Fruit fly (Drosophila melanogaster) whole organism, embryonic: ENCODE measurements around the gene CG5382.

Experiments
- Atf3 ChIP-seq: fragments of 200-800 bp; sonication (Bioruptor generic); optimal IDR thresholded peaks from 3 replicates; lab custom pipeline; 2016; ENCODE audit warnings: missing biosample characterization, missing genetic modification characterization
- Blimp-1 ChIP-seq: fragments of 200-800 bp; sonication (Bioruptor generic); optimal IDR thresholded peaks from 3 replicates; lab custom pipeline; 2018; ENCODE audit warnings: missing biosample characterization, missing genetic modification characterization, mild to moderate bottlenecking, moderate library complexity, missing genetic modification reagents
- CG10274 ChIP-seq: fragments of 200-800 bp; sonication (Bioruptor generic); optimal IDR thresholded peaks from 3 replicates; lab custom pipeline; 2017; ENCODE audit warnings: missing biosample characterization, mild to moderate bottlenecking, missing genetic modification characterization
- CG10321 ChIP-seq: fragments of 200-800 bp; sonication (Bioruptor generic); IDR thresholded peaks from 2 replicates; pipeline ENCODE4 v1.3.6; 2022; ENCODE audit warnings: missing biosample characterization, missing genetic modification characterization
- CG10654 ChIP-seq: fragments of 200-800 bp; sonication (Bioruptor generic); optimal IDR thresholded peaks from 2 replicates; lab custom pipeline; 2016; ENCODE audit warnings: missing biosample characterization, missing genetic modification characterization
- CG11560 ChIP-seq: fragments of 200-800 bp; sonication (Bioruptor generic); IDR thresholded peaks from 3 replicates; pipeline ENCODE4 v1.3.6; 2022; ENCODE audit warnings: missing biosample characterization, missing genetic modification characterization
- CG12219 ChIP-seq: fragments of 200-800 bp; sonication (Bioruptor generic); optimal IDR thresholded peaks from 3 replicates; lab custom pipeline; 2018; ENCODE audit warnings: missing biosample characterization, mild to moderate bottlenecking, missing genetic modification characterization
- CG1233 ChIP-seq: fragments of 200-800 bp; sonication (Bioruptor generic); optimal IDR thresholded peaks from 4 replicates; lab custom pipeline; 2018; ENCODE audit warnings: missing biosample characterization, mild to moderate bottlenecking, missing genetic modification characterization
- CG1529 ChIP-seq: fragments of 200-800 bp; sonication (Bioruptor generic); optimal IDR thresholded peaks from 3 replicates; lab custom pipeline; 2018; ENCODE audit warnings: missing biosample characterization, missing genetic modification characterization
- CG15696 ChIP-seq: fragments of 200-800 bp; sonication (Bioruptor generic); optimal IDR thresholded peaks from 2 replicates; lab custom pipeline; 2019; ENCODE audit warnings: missing biosample characterization, mild to moderate bottlenecking, missing genetic modification characterization, moderate library complexity
- CG16815 ChIP-seq: fragments of 200-800 bp; sonication (Bioruptor generic); optimal IDR thresholded peaks from 3 replicates; lab custom pipeline; 2017; ENCODE audit warnings: missing biosample characterization, mild to moderate bottlenecking, missing genetic modification characterization
- CG2202 ChIP-seq: fragments of 200-800 bp; sonication (Bioruptor generic); optimal IDR thresholded peaks from 2 replicates; lab custom pipeline; 2018; ENCODE audit warnings: missing biosample characterization, mild to moderate bottlenecking, missing genetic modification characterization
- CG32767 ChIP-seq: fragments of 200-800 bp; sonication (Bioruptor generic); IDR thresholded peaks from 2 replicates; pipeline ENCODE4 v1.3.6; 2022; ENCODE audit warnings: missing biosample characterization, missing genetic modification characterization
- CG3995 ChIP-seq: fragments of 200-800 bp; sonication (Bioruptor generic); optimal IDR thresholded peaks from 3 replicates; lab custom pipeline; 2016; ENCODE audit warnings: missing biosample characterization, missing genetic modification characterization
- CG5245 ChIP-seq: fragments of 200-800 bp; sonication (Bioruptor generic); optimal IDR thresholded peaks from 3 replicates; lab custom pipeline; 2016; ENCODE audit warnings: missing biosample characterization, missing genetic modification characterization
- CG5953 ChIP-seq: fragments of 200-800 bp; sonication (Bioruptor generic); IDR thresholded peaks from 2 replicates; pipeline ENCODE4 v1.3.6; 2022; ENCODE audit warnings: missing biosample characterization, missing genetic modification characterization
- CG7556 ChIP-seq: fragments of 200-800 bp; sonication (Bioruptor generic); optimal IDR thresholded peaks from 2 replicates; lab custom pipeline; 2017; ENCODE audit warnings: missing biosample characterization, mild to moderate bottlenecking, missing genetic modification characterization
- CG7963 ChIP-seq: fragments of 200-800 bp; sonication (Bioruptor generic); IDR thresholded peaks from 3 replicates; pipeline ENCODE4 v1.3.6; 2022; ENCODE audit warnings: missing biosample characterization, missing genetic modification characterization; ENCODE audit not compliant: partially characterized antibody
- CG9215 ChIP-seq: fragments of 200-800 bp; sonication (Bioruptor generic); IDR thresholded peaks from 2 replicates; pipeline ENCODE4 v1.3.6; 2022; ENCODE audit warnings: missing biosample characterization, missing genetic modification characterization
- CHES-1-like ChIP-seq: fragments of 200-800 bp; sonication (Bioruptor generic); optimal IDR thresholded peaks from 2 replicates; lab custom pipeline; 2016; ENCODE audit warnings: missing biosample characterization, missing genetic modification characterization
- Dek ChIP-seq: fragments of 200-800 bp; sonication (Bioruptor generic); optimal IDR thresholded peaks from 3 replicates; lab custom pipeline; 2019; ENCODE audit warnings: missing biosample characterization, mild to moderate bottlenecking, missing genetic modification characterization, moderate library complexity
- Dll ChIP-seq: fragments of 200-800 bp; sonication (Bioruptor generic); IDR thresholded peaks from 4 replicates; pipeline ENCODE4 v1.3.6; 2022; ENCODE audit warnings: missing biosample characterization, missing genetic modification characterization; ENCODE audit not compliant: partially characterized antibody
- E2f2 ChIP-seq: fragments of 200-800 bp; sonication (Bioruptor generic); IDR thresholded peaks from 2 replicates; pipeline ENCODE4 v1.3.6; 2022; ENCODE audit warnings: missing biosample characterization, missing genetic modification characterization
- H15 ChIP-seq: fragments of 200-800 bp; sonication (Bioruptor generic); IDR thresholded peaks from 3 replicates; pipeline ENCODE4 v1.3.6; 2022; ENCODE audit warnings: missing biosample characterization, missing genetic modification characterization
- HmgZ ChIP-seq: fragments of 200-800 bp; sonication (Bioruptor generic); optimal IDR thresholded peaks from 2 replicates; lab custom pipeline; 2018; ENCODE audit warnings: missing biosample characterization, mild to moderate bottlenecking, missing genetic modification characterization
- Hr78 ChIP-seq, 2 experiments: fragments of 200-800 bp in 1 of 2; fragments of >200 bp in 1 of 2; sonication (Bioruptor generic) in 1 of 2; optimal IDR thresholded peaks; 2 replicates each; lab custom pipeline; 2017 to 2019; ENCODE audit warnings: missing biosample characterization in 2 of 2, missing genetic modification characterization in 2 of 2, mild to moderate bottlenecking in 1 of 2, moderate library complexity in 1 of 2
- Lhr ChIP-seq: fragments of 200-800 bp; sonication (Bioruptor generic); optimal IDR thresholded peaks from 3 replicates; lab custom pipeline; 2017; ENCODE audit warnings: mild to moderate bottlenecking, missing biosample characterization, missing genetic modification reagents, missing genetic modification characterization
- Lim3 ChIP-seq: fragments of 200-800 bp; sonication (Bioruptor generic); IDR thresholded peaks from 2 replicates; pipeline ENCODE4 v1.3.6; 2022; ENCODE audit warnings: missing biosample characterization, missing genetic modification characterization
- Mes4 ChIP-seq: fragments of 200-800 bp; sonication (Bioruptor generic); optimal IDR thresholded peaks from 2 replicates; lab custom pipeline; 2016; ENCODE audit warnings: missing biosample characterization, missing genetic modification characterization
- Oaz ChIP-seq: fragments of 200-800 bp; sonication (Bioruptor generic); IDR thresholded peaks from 2 replicates; pipeline ENCODE4 v1.3.6; 2022; ENCODE audit warnings: missing biosample characterization, missing genetic modification characterization
- Oli ChIP-seq: fragments of 200-800 bp; sonication (Bioruptor generic); optimal IDR thresholded peaks from 2 replicates; lab custom pipeline; 2018; ENCODE audit warnings: missing biosample characterization, mild to moderate bottlenecking, missing genetic modification characterization, moderate library complexity
- Scr ChIP-seq: fragments of 200-800 bp; sonication (Bioruptor generic); IDR thresholded peaks from 2 replicates; pipeline ENCODE4 v1.3.6; 2022; ENCODE audit warnings: missing biosample characterization, missing genetic modification characterization; ENCODE audit not compliant: partially characterized antibody
- Xbp1 ChIP-seq: fragments of 200-800 bp; sonication (Bioruptor generic); optimal IDR thresholded peaks from 3 replicates; lab custom pipeline; 2016; ENCODE audit warnings: missing biosample characterization, mild to moderate bottlenecking, missing genetic modification characterization
- Xrp1 ChIP-seq: fragments of 200-800 bp; sonication (Bioruptor generic); IDR thresholded peaks from 2 replicates; pipeline ENCODE4 v1.3.6; 2022; ENCODE audit warnings: missing biosample characterization, missing genetic modification characterization
- bcd ChIP-seq: fragments of 200-800 bp; sonication (Bioruptor generic); optimal IDR thresholded peaks from 2 replicates; lab custom pipeline; 2017; ENCODE audit warnings: missing biosample characterization, mild to moderate bottlenecking, missing genetic modification characterization
- bigmax ChIP-seq: fragments of 200-800 bp; sonication (Bioruptor generic); optimal IDR thresholded peaks from 2 replicates; lab custom pipeline; 2018; ENCODE audit warnings: missing biosample characterization, mild to moderate bottlenecking, missing genetic modification characterization
- danr ChIP-seq: fragments of 200-800 bp; sonication (Bioruptor generic); IDR thresholded peaks from 2 replicates; pipeline ENCODE4 v1.3.6; 2022; ENCODE audit warnings: missing biosample characterization, missing genetic modification characterization
- dimm ChIP-seq: fragments of 200-800 bp; sonication (Bioruptor generic); IDR thresholded peaks from 2 replicates; pipeline ENCODE4 v1.3.6; 2022; ENCODE audit warnings: missing biosample characterization, missing genetic modification characterization
- emc ChIP-seq: fragments of 200-800 bp; sonication (Bioruptor generic); optimal IDR thresholded peaks from 2 replicates; lab custom pipeline; 2016; ENCODE audit warnings: missing biosample characterization, missing genetic modification characterization
- esg ChIP-seq: fragments of 200-800 bp; sonication (Bioruptor generic); conservative IDR thresholded peaks from 2 replicates; pipeline ENCODE4 v1.3.6; 2022; ENCODE audit warnings: missing biosample characterization, missing genetic modification characterization
- insv ChIP-seq, 2 experiments: fragments of 200-800 bp; sonication (Bioruptor generic); optimal IDR thresholded peaks; 3 replicates each; lab custom pipeline; 2016 to 2018; ENCODE audit warnings: missing biosample characterization in 2 of 2, missing genetic modification characterization in 2 of 2
- ken ChIP-seq: fragments of 200-800 bp; sonication (Bioruptor generic); IDR thresholded peaks from 3 replicates; pipeline ENCODE4 v1.3.6; 2022; ENCODE audit warnings: missing biosample characterization, missing genetic modification characterization
- lmd ChIP-seq: fragments of 200-800 bp; sonication (Bioruptor generic); IDR thresholded peaks from 2 replicates; pipeline ENCODE4 v1.3.6; 2022; ENCODE audit warnings: missing biosample characterization, missing genetic modification characterization
- pb ChIP-seq: fragments of 200-800 bp; sonication (Bioruptor generic); optimal IDR thresholded peaks from 3 replicates; lab custom pipeline; 2016; ENCODE audit warnings: missing biosample characterization, missing genetic modification characterization
- pzg ChIP-seq: fragments of 200-800 bp; sonication (Bioruptor generic); optimal IDR thresholded peaks from 3 replicates; lab custom pipeline; 2018; ENCODE audit warnings: missing biosample characterization, mild to moderate bottlenecking, missing genetic modification characterization, moderate library complexity
- ranshi ChIP-seq: fragments of 200-800 bp; sonication (Bioruptor generic); IDR thresholded peaks from 2 replicates; pipeline ENCODE4 v1.3.6; 2022; ENCODE audit warnings: missing biosample characterization, missing genetic modification characterization
- slbo ChIP-seq: fragments of 200-800 bp; sonication (Bioruptor generic); IDR thresholded peaks from 2 replicates; pipeline ENCODE4 v1.3.6; 2022; ENCODE audit warnings: missing biosample characterization, missing genetic modification characterization
- ssp ChIP-seq: fragments of 200-800 bp; sonication (Bioruptor generic); IDR thresholded peaks from 2 replicates; pipeline ENCODE4 v1.3.6; 2022; ENCODE audit warnings: missing biosample characterization, missing genetic modification characterization
- stwl ChIP-seq: fragments of 200-800 bp; sonication (Bioruptor generic); optimal IDR thresholded peaks from 3 replicates; lab custom pipeline; 2018; ENCODE audit warnings: missing biosample characterization, mild to moderate bottlenecking, missing genetic modification characterization, moderate library complexity
- unpg ChIP-seq: fragments of 200-800 bp; sonication (Bioruptor generic); optimal IDR thresholded peaks from 3 replicates; lab custom pipeline; 2018; ENCODE audit warnings: missing biosample characterization, mild to moderate bottlenecking, missing genetic modification characterization, moderate library complexity
- wor ChIP-seq: fragments of 200-800 bp; sonication (Bioruptor generic); IDR thresholded peaks from 2 replicates; pipeline ENCODE4 v1.3.6; 2022; ENCODE audit warnings: missing biosample characterization, missing genetic modification characterization

Gene CG5382

DNA sequence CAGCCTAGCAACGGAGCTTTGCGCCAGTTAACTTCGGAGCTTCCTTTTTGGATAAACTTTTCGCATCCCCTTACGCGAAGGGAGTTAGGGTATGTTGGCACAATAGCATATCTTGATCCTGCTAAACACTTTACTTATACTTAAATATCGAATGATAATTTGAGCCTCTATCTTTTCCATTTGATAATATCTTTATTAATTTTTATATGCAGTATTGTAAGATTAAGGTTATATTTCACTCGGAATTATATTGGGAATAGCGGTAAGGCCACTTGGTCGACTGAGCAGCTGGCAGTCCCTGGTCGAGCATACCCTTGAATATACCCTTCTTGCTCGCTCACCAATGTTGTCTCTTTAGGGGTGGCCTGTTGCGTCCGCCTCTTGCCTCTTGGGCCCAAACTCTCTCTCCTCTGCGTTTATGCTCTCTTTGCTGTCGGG is 3.0 kb upstream of the CG5382 start (continued):
- TF ChIP-seq Dll = no peak
- TF ChIP-seq emc (GFP tag; lab: Kevin White, UChicago) = no peak
- peak; percentile 47 for TF ChIP-seq CG16815 (GFP tag; lab: Kevin White, UChicago)
- peak; percentile 29; the same call in 1 of the 2 replicates for TF ChIP-seq dimm
- TF ChIP-seq wor (GFP tag; lab: Robert Waterston, UW) = peak; percentile 51
- no peak for TF ChIP-seq CG1233 (GFP tag; lab: Kevin White, UChicago)
- peak; percentile 42 for TF ChIP-seq CG10654 (GFP tag; lab: Kevin White, UChicago)
- no peak for TF ChIP-seq CG12219 (GFP tag; lab: Kevin White, UChicago)
- peak; percentile 92 for TF ChIP-seq slbo (GFP tag; lab: Robert Waterston, UW)
- peak; percentile 78 for TF ChIP-seq lmd (GFP tag; lab: Robert Waterston, UW)
- TF ChIP-seq HmgZ (tag; lab: Kevin White, UChicago) = peak; percentile 37
- TF ChIP-seq CG10321 (GFP tag; lab: Robert Waterston, UW) = peak; percentile 7; the same call in 1 of the 2 replicates
- TF ChIP-seq bcd (GFP tag; lab: Kevin White, UChicago) = peak; percentile 65
- TF ChIP-seq Lim3 = peak; percentile 31; the same call in 1 of the 2 replicates
- TF ChIP-seq danr (GFP tag; lab: Robert Waterston, UW) = no peak
- peak; percentile 76 for TF ChIP-seq ken (GFP tag; lab: Robert Waterston, UW)
- TF ChIP-seq Dek (tag; lab: Kevin White, UChicago) = peak; percentile 49
- TF ChIP-seq pb (GFP tag; lab: Kevin White, UChicago) = peak; percentile 12
- peak; percentile 60 for TF ChIP-seq CG32767
- no peak for TF ChIP-seq CG7963 (GFP tag; lab: Robert Waterston, UW)
- no peak for TF ChIP-seq Lhr
- TF ChIP-seq Mes4 = no peak
- no peak for TF ChIP-seq bigmax
- TF ChIP-seq Hr78 (GFP tag; optimal IDR thresholded peaks at IDR 0.05; lab: Kevin White, UChicago) = no peak
- TF ChIP-seq CG10274 = no peak
- peak; percentile 54 for TF ChIP-seq E2f2 (GFP tag; lab: Robert Waterston, UW)
- no peak for TF ChIP-seq pzg (GFP tag; lab: Kevin White, UChicago)
- TF ChIP-seq insv (GFP tag; optimal IDR thresholded peaks at IDR 0.05; lab: Kevin White, UChicago) = peak in 1 of 2 experiments; percentile 16
- peak; percentile 29; the same call in 1 of the 3 replicates for TF ChIP-seq H15
- TF ChIP-seq Xrp1 = no peak; the same call in 1 of the 2 replicates
- no peak for TF ChIP-seq Scr (GFP tag; lab: Robert Waterston, UW)
- TF ChIP-seq Oli (tag; lab: Kevin White, UChicago) = peak; percentile 61
- no peak for TF ChIP-seq CG2202 (tag; lab: Kevin White, UChicago)
- no peak for TF ChIP-seq ssp (GFP tag; lab: Robert Waterston, UW)
- no peak for TF ChIP-seq CG3995 (GFP tag; lab: Kevin White, UChicago)
- TF ChIP-seq Oaz (GFP tag; lab: Robert Waterston, UW) = 0 out of 2 replicates have a peak, but pooled peaks have one; percentile 60
- peak; percentile 73 for TF ChIP-seq esg (GFP tag; lab: Robert Waterston, UW)
- peak; percentile 29 for TF ChIP-seq CG15696 (tag; lab: Kevin White, UChicago)
- no peak for TF ChIP-seq CG1529
- TF ChIP-seq unpg (GFP tag; lab: Kevin White, UChicago) = peak; percentile 57
- 0 out of 2 replicates have a peak, but pooled peaks have one; percentile 46 for TF ChIP-seq CG5953 (GFP tag; lab: Robert Waterston, UW)
- peak; percentile 80 for TF ChIP-seq CG7556
- TF ChIP-seq CG11560 (tag; lab: Robert Waterston, UW) = peak; percentile 60; the same call in 2 of the 3 replicates
- no peak for TF ChIP-seq Blimp-1
- no peak for TF ChIP-seq CHES-1-like (GFP tag; lab: Kevin White, UChicago)
- TF ChIP-seq CG5245 (GFP tag; lab: Kevin White, UChicago) = peak; percentile 32
- TF ChIP-seq stwl = no peak
- peak; percentile 73 for TF ChIP-seq CG9215 (GFP tag; lab: Robert Waterston, UW)
- TF ChIP-seq Xbp1 = peak; percentile 56
- TF ChIP-seq ranshi (GFP tag; lab: Robert Waterston, UW) = peak; percentile 81; the same call in 1 of the 2 replicates
- TF ChIP-seq Atf3 (GFP tag; lab: Kevin White, UChicago) = no peak
